Worm (Caenorhabditis elegans) whole organism, late embryonic: ENCODE results near the gene C08E8.6.
"Not testable (repeated sequence)": the region's sequence is repeated elsewhere in the genome, so short reads cannot be mapped to it uniquely, and the experiment has no call there.

Experiments
- C08G9.2 ChIP-seq: sonication (generic microtip); optimal IDR thresholded peaks from 2 replicates; lab custom pipeline; 2016; ENCODE audit warnings: mild to moderate bottlenecking, missing genetic modification characterization, moderate library complexity, missing compliant biosample characterization
- C38D4.7 ChIP-seq: fragments of 200-800 bp; sonication (Bioruptor generic); optimal IDR thresholded peaks from 2 replicates; lab custom pipeline; 2018; ENCODE audit warnings: mild to moderate bottlenecking, missing genetic modification characterization, moderate library complexity, missing compliant biosample characterization
- Y22D7AL.16 ChIP-seq: sonication (generic microtip); optimal IDR thresholded peaks from 2 replicates; lab custom pipeline; 2016; ENCODE audit warnings: missing genetic modification characterization, missing compliant biosample characterization
- ama-1 ChIP-seq: fragments of 150-350 bp; optimal IDR thresholded peaks from 2 replicates; lab custom pipeline; 2014
- ceh-14 ChIP-seq: sonication (generic microtip); optimal IDR thresholded peaks from 2 replicates; lab custom pipeline; 2016; ENCODE audit warnings: missing genotype, missing genetic modification characterization, missing compliant biosample characterization
- ceh-19 ChIP-seq: fragments of 200-800 bp; sonication (Bioruptor generic); optimal IDR thresholded peaks from 2 replicates; lab custom pipeline; 2018; ENCODE audit warnings: mild to moderate bottlenecking, missing genetic modification characterization, missing compliant biosample characterization
- ceh-2 ChIP-seq: sonication (generic microtip); optimal IDR thresholded peaks from 2 replicates; lab custom pipeline; 2016; ENCODE audit warnings: missing genotype, missing genetic modification characterization, missing compliant biosample characterization
- ceh-22 ChIP-seq: sonication (generic microtip); optimal IDR thresholded peaks from 2 replicates; lab custom pipeline; 2017; ENCODE audit warnings: missing biosample characterization, missing genetic modification characterization
- ceh-34 ChIP-seq: sonication (generic microtip); optimal IDR thresholded peaks from 2 replicates; lab custom pipeline; 2016; ENCODE audit warnings: mild to moderate bottlenecking, missing genetic modification characterization, missing compliant biosample characterization
- ceh-45 ChIP-seq: fragments of 200-800 bp; sonication (Bioruptor generic); IDR thresholded peaks from 2 replicates; pipeline ENCODE4 v1.3.6; 2022; ENCODE audit warnings: missing genetic modification reagents, missing genetic modification characterization, missing compliant biosample characterization
- ceh-6 ChIP-seq: fragments of 200-800 bp; sonication (Bioruptor generic); optimal IDR thresholded peaks from 2 replicates; lab custom pipeline; 2018; ENCODE audit warnings: mild to moderate bottlenecking, missing genetic modification characterization, missing compliant biosample characterization
- che-1 ChIP-seq: sonication (generic microtip); optimal IDR thresholded peaks from 2 replicates; lab custom pipeline; 2016; ENCODE audit warnings: mild to moderate bottlenecking, missing genetic modification characterization, missing compliant biosample characterization
- dmd-4 ChIP-seq: sonication (generic microtip); optimal IDR thresholded peaks from 2 replicates; lab custom pipeline; 2016; ENCODE audit warnings: borderline replicate concordance, missing genetic modification characterization, missing compliant biosample characterization
- elt-2 ChIP-seq: sonication (generic microtip); optimal IDR thresholded peaks from 2 replicates; lab custom pipeline; 2016; ENCODE audit warnings: missing genetic modification reagents, missing genetic modification characterization, missing compliant biosample characterization
- elt-4 ChIP-seq: sonication (generic microtip); optimal IDR thresholded peaks from 2 replicates; lab custom pipeline; 2016; ENCODE audit warnings: missing genetic modification characterization, missing compliant biosample characterization
- ets-4 ChIP-seq: sonication (generic microtip); optimal IDR thresholded peaks from 2 replicates; lab custom pipeline; 2016; ENCODE audit warnings: missing genetic modification characterization, missing compliant biosample characterization
- eyg-1 ChIP-seq: sonication (generic microtip); optimal IDR thresholded peaks from 2 replicates; lab custom pipeline; 2016; ENCODE audit warnings: missing genotype, missing genetic modification characterization, missing compliant biosample characterization
- fax-1 ChIP-seq: sonication (generic microtip); optimal IDR thresholded peaks from 2 replicates; lab custom pipeline; 2016; ENCODE audit warnings: missing genotype, missing genetic modification characterization, missing compliant biosample characterization
- gmeb-2 ChIP-seq: sonication (generic microtip); optimal IDR thresholded peaks from 2 replicates; lab custom pipeline; 2016; ENCODE audit warnings: missing genetic modification characterization, inconsistent platforms, missing compliant biosample characterization
- hlh-30 ChIP-seq: sonication (generic microtip); optimal IDR thresholded peaks from 2 replicates; lab custom pipeline; 2017; ENCODE audit warnings: antibody characterized with exemption, missing genetic modification characterization, missing compliant biosample characterization; ENCODE audit not compliant: insufficient read depth
- hlh-8 ChIP-seq: sonication (generic microtip); optimal IDR thresholded peaks from 2 replicates; lab custom pipeline; 2016; ENCODE audit warnings: missing genotype, missing genetic modification characterization, missing compliant biosample characterization
- madf-2 ChIP-seq: sonication (generic microtip); optimal IDR thresholded peaks from 2 replicates; lab custom pipeline; 2017; ENCODE audit warnings: missing genetic modification characterization, missing compliant biosample characterization
- mec-3 ChIP-seq: sonication (generic microtip); optimal IDR thresholded peaks from 2 replicates; lab custom pipeline; 2016; ENCODE audit warnings: borderline replicate concordance, missing genetic modification characterization, missing compliant biosample characterization
- nfya-1 ChIP-seq: sonication (generic microtip); optimal IDR thresholded peaks from 2 replicates; lab custom pipeline; 2017; ENCODE audit warnings: missing genetic modification characterization, mild to moderate bottlenecking, missing compliant biosample characterization, antibody characterized with exemption, moderate library complexity
- nhr-11 ChIP-seq: fragments of 150-350 bp; optimal IDR thresholded peaks from 2 replicates; lab custom pipeline; 2014; ENCODE audit warnings: missing biosample characterization, missing genetic modification characterization
- nhr-232 ChIP-seq: sonication (generic microtip); optimal IDR thresholded peaks from 2 replicates; lab custom pipeline; 2016; ENCODE audit warnings: missing genetic modification characterization, missing compliant biosample characterization
- pag-3 ChIP-seq: sonication (generic microtip); optimal IDR thresholded peaks from 2 replicates; lab custom pipeline; 2016; ENCODE audit warnings: missing compliant biosample characterization, missing genetic modification characterization, borderline replicate concordance
- pat-9 ChIP-seq: fragments of 200-800 bp; sonication (Bioruptor generic); optimal IDR thresholded peaks from 2 replicates; lab custom pipeline; 2018; ENCODE audit warnings: mild to moderate bottlenecking, missing genetic modification characterization, moderate library complexity, missing compliant biosample characterization
- pha-4 ChIP-seq: fragments of 150-350 bp; optimal IDR thresholded peaks from 2 replicates; lab custom pipeline; 2018; ENCODE audit warnings: missing biosample characterization, missing genetic modification reagents, missing genetic modification characterization
- pqm-1 ChIP-seq: sonication (generic microtip); optimal IDR thresholded peaks from 2 replicates; lab custom pipeline; 2016; ENCODE audit warnings: missing genetic modification characterization, missing compliant biosample characterization
- pros-1 ChIP-seq: fragments of 150-350 bp; optimal IDR thresholded peaks from 2 replicates; lab custom pipeline; 2014; ENCODE audit warnings: missing biosample characterization, missing genetic modification reagents, missing genetic modification characterization
- ref-2 ChIP-seq: sonication (generic microtip); optimal IDR thresholded peaks from 2 replicates; lab custom pipeline; 2016; ENCODE audit warnings: missing genetic modification characterization, missing compliant biosample characterization
- rnt-1 ChIP-seq: sonication (generic microtip); optimal IDR thresholded peaks from 2 replicates; lab custom pipeline; 2016; ENCODE audit warnings: missing genetic modification characterization, missing compliant biosample characterization
- unc-42 ChIP-seq: sonication (generic microtip); optimal IDR thresholded peaks from 2 replicates; lab custom pipeline; 2016; ENCODE audit warnings: missing genotype, missing genetic modification characterization, missing compliant biosample characterization
- unc-55 ChIP-seq: sonication (generic microtip); optimal IDR thresholded peaks from 2 replicates; lab custom pipeline; 2017; ENCODE audit warnings: missing biosample characterization, missing genetic modification reagents, missing genetic modification characterization
- ztf-16 ChIP-seq: sonication (generic microtip); optimal IDR thresholded peaks from 2 replicates; lab custom pipeline; 2017; ENCODE audit warnings: missing genetic modification characterization, missing compliant biosample characterization

C08E8.6 gene

ce11 chrV:18368322-18368721 lies at the start of gene C08E8.6:
TSS of gene C08E8.6 (minus strand) at chrV:18368422.
- TF ChIP-seq madf-2 (tag; lab: Kevin White, UChicago) (no peak), C38D4.7 (no peak), ceh-22 (tag; lab: Kevin White, UChicago) (no peak), ceh-19 (GFP tag; lab: Kevin White, UChicago) (no peak), rnt-1 (tag; lab: Kevin White, UChicago) (no peak), nfya-1 (tag; lab: Kevin White, UChicago) (no peak), ref-2 (no peak), pag-3 (no peak), ztf-16 (tag; lab: Kevin White, UChicago) (no peak), pros-1 (tag; lab: Kevin White, UChicago) (no peak), eyg-1 (tag; lab: Kevin White, UChicago) (no peak), ceh-2 (no peak), pat-9 (tag; lab: Kevin White, UChicago) (no peak), dmd-4 (tag; lab: Kevin White, UChicago) (no peak), elt-4 (tag; lab: Kevin White, UChicago) (no peak)

ce11 chrV:18414051-18414450 lies 45.8 kb upstream of the C08E8.6 start, which contains the start of gene txt-8:
TSS of gene txt-8 (plus strand) at chrV:18414351.
- TF ChIP-seq ceh-22 (tag; lab: Kevin White, UChicago) = no peak

ce11 chrV:18412887-18413286 lies 44.7 kb upstream of the C08E8.6 start, which contains the start of gene ZK262.2:
TSS of gene ZK262.2 (minus strand) at chrV:18412987.
- TF ChIP-seq mec-3 = no peak
- TF ChIP-seq ceh-6 = no peak
- TF ChIP-seq gmeb-2 = no peak
- no peak for TF ChIP-seq ceh-45
- no peak for TF ChIP-seq nhr-11 (tag; lab: Kevin White, UChicago)
- TF ChIP-seq dmd-4 (tag; lab: Kevin White, UChicago) = no peak
- TF ChIP-seq hlh-8 (tag; lab: Kevin White, UChicago) = no peak
- TF ChIP-seq ceh-34 (tag; lab: Kevin White, UChicago) = no peak
- TF ChIP-seq fax-1 (tag; lab: Kevin White, UChicago) = no peak
- no peak for TF ChIP-seq pros-1 (tag; lab: Kevin White, UChicago)
- TF ChIP-seq ceh-14 = no peak
- no peak for TF ChIP-seq Y22D7AL.16
- TF ChIP-seq nhr-232 (tag; lab: Kevin White, UChicago) = no peak
- no peak for TF ChIP-seq unc-42 (tag; lab: Kevin White, UChicago)
- no peak for TF ChIP-seq pqm-1 (tag; lab: Kevin White, UChicago)

- TF ChIP-seq ets-4 (tag; lab: Kevin White, UChicago) (no peak), ceh-45 (no peak)
These were observed 44.1 kb upstream of the C08E8.6 start for ce11 chrV:18412351-18412750.

ce11 chrV:18410142-18410541 lies 41.9 kb upstream of the C08E8.6 start, which contains the start of gene srh-207:
TSS of gene srh-207 (minus strand) at chrV:18410242.
- TF ChIP-seq elt-2 (tag; lab: Kevin White, UChicago) (no peak), ceh-6 (no peak), hlh-30 (tag; lab: Kevin White, UChicago) (no peak), pha-4 (tag; lab: Kevin White, UChicago) (no peak), che-1 (tag; lab: Kevin White, UChicago) (no peak)
- TF ChIP-seq, all 69 proteins: peak for 0

- TF ChIP-seq ama-1; C08G9.2 (tag; lab: Kevin White, UChicago); unc-55 (GFP tag; lab: Kevin White, UChicago): not testable (repeated sequence)
- TF ChIP-seq, all 69 proteins: peak for 0; not testable (repeated sequence) for 69
These were observed 36.5 kb upstream of the C08E8.6 start, which contains the start of gene srh-209 for ce11 chrV:18404767-18405166. TSS of gene srh-209 (minus strand) at chrV:18404867.
